Fruit fly (Drosophila melanogaster): ENCODE data around the gene Ork1.

The Ork1 gene

DNA sequence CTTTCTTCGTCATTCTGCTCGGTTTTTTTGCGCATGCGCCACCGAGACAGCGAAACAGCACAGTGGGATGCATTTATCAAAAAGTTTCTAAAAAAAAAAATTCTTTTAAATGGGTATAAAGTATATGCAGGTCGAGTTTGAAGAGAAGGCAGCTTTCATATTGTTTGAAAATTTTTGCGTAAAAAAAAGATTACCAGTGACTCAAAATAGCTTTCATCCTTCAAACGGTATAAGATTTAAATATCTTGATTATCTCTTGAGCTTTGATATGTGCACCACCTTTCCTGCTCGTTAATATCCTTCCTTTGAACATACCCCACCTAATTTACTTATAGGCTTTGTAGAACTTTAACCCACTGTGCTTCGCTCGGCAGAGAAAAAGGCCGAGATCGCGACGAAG, 14.0 kb upstream of the Ork1 start (continued):
- TF ChIP-seq hkb (optimal IDR thresholded peaks at IDR 0.05) (no peak), hkb (GFP tag; IDR thresholded peaks at IDR 0.05) (peak; percentile 67), Dek (tag; optimal IDR thresholded peaks at IDR 0.05) (peak; percentile 39), so (GFP tag; IDR thresholded peaks at IDR 0.05) (no peak), CG12219 (GFP tag; optimal IDR thresholded peaks at IDR 0.05) (peak; percentile 43), CG2120 (GFP tag; optimal IDR thresholded peaks at IDR 0.05) (peak; percentile 39), pros (GFP tag; optimal IDR thresholded peaks at IDR 0.05) (peak; percentile 5), cwo (GFP tag; optimal IDR thresholded peaks at IDR 0.05) (peak; percentile 24), gsb-n (tag; optimal IDR thresholded peaks at IDR 0.05) (peak; percentile 59), Antp (GFP tag; optimal IDR thresholded peaks at IDR 0.05) (peak; percentile 31), CG10959 (GFP tag; IDR thresholded peaks at IDR 0.05) (no peak), Bgb (GFP tag; IDR thresholded peaks at IDR 0.05; ENCODE audit: partially characterized antibody) (no peak), Ravus (GFP tag; IDR thresholded peaks at IDR 0.05) (no peak), E2f2 (GFP tag; IDR thresholded peaks at IDR 0.05) (peak; percentile 33; the same call in 1 of the 2 replicates), Ptx1 (GFP tag; IDR thresholded peaks at IDR 0.05) (peak; percentile 61), CG6689 (GFP tag; IDR thresholded peaks at IDR 0.05) (peak; percentile 44), kah (GFP tag; optimal IDR thresholded peaks at IDR 0.05) (no peak), CG17612 (GFP tag; IDR thresholded peaks at IDR 0.05) (no peak), CG17802 (tag; optimal IDR thresholded peaks at IDR 0.05) (peak; percentile 19), Mrtf (GFP tag; IDR thresholded peaks at IDR 0.05) (no peak), schlank (tag; optimal IDR thresholded peaks at IDR 0.05) (no peak), Hsf (GFP tag; optimal IDR thresholded peaks at IDR 0.05) (peak; percentile 74), CG30431 (GFP tag; optimal IDR thresholded peaks at IDR 0.05) (peak; percentile 39), pan (optimal IDR thresholded peaks at IDR 0.05) (no peak), pan (GFP tag; optimal IDR thresholded peaks at IDR 0.05 in 1 of 2, IDR thresholded peaks at IDR 0.05 in 1 of 2) (peak in 1 of 2 experiments; percentile 23), CG10147 (GFP tag; optimal IDR thresholded peaks at IDR 0.05) (peak; percentile 46), org-1 (GFP tag; optimal IDR thresholded peaks at IDR 0.05) (peak; percentile 57), ERR (GFP tag; optimal IDR thresholded peaks at IDR 0.05) (no peak), gem (tag; optimal IDR thresholded peaks at IDR 0.05) (peak; percentile 83), Camta (GFP tag; optimal IDR thresholded peaks at IDR 0.05) (peak; percentile 54), Atf3 (GFP tag; optimal IDR thresholded peaks at IDR 0.05) (peak; percentile 6), bcd (GFP tag; optimal IDR thresholded peaks at IDR 0.05) (peak; percentile 67), abd-A (tag; optimal IDR thresholded peaks at IDR 0.05) (no peak), zf30C (GFP tag; optimal IDR thresholded peaks at IDR 0.05) (no peak), Kr (GFP tag; optimal IDR thresholded peaks at IDR 0.05) (no peak), Lim3 (GFP tag; IDR thresholded peaks at IDR 0.05) (no peak), tgo (GFP tag; IDR thresholded peaks at IDR 0.05) (peak; percentile 61), tll (GFP tag; optimal IDR thresholded peaks at IDR 0.05) (no peak), lov (optimal IDR thresholded peaks at IDR 0.05) (no peak), lov (GFP tag; IDR thresholded peaks at IDR 0.05) (no peak), CG9876 (GFP tag; optimal IDR thresholded peaks at IDR 0.05) (no peak), CG10979 (tag; optimal IDR thresholded peaks at IDR 0.05) (peak; percentile 83), CG9609 (GFP tag; optimal IDR thresholded peaks at IDR 0.05) (peak; percentile 37), D (optimal IDR thresholded peaks at IDR 0.05) (no peak), D (GFP tag; optimal IDR thresholded peaks at IDR 0.05) (peak; percentile 75), CG30403 (GFP tag; optimal IDR thresholded peaks at IDR 0.05) (peak; percentile 71), CG1603 (tag; optimal IDR thresholded peaks at IDR 0.05) (peak; percentile 27), CG8281 (tag; optimal IDR thresholded peaks at IDR 0.05) (peak; percentile 14), CG8388 (GFP tag; optimal IDR thresholded peaks at IDR 0.05) (peak; percentile 58), CG15011 (GFP tag; optimal IDR thresholded peaks at IDR 0.05) (peak; percentile 26), CG11504 (tag; optimal IDR thresholded peaks at IDR 0.05) (peak; percentile 82), CG10565 (GFP tag; optimal IDR thresholded peaks at IDR 0.05) (no peak)

Measured in whole organism, embryonic.